Worm (Caenorhabditis elegans): Measurements from ENCODE around the gene nra-4.

ce11 chrV:1061295-1061694 lies 12.9 kb upstream of the nra-4 start, which contains the start of gene rnst-2:
- no peak for TF ChIP-seq athp-1 (tag; optimal IDR thresholded peaks at IDR 0.05)
- no peak for TF ChIP-seq cebp-2 (GFP tag; IDR thresholded peaks at IDR 0.05)
- TF ChIP-seq unc-62 (GFP tag; optimal IDR thresholded peaks at IDR 0.05): no peak
- TF ChIP-seq cebp-1 (GFP tag; IDR thresholded peaks at IDR 0.05): no peak
- no peak for TF ChIP-seq cebp-1 (tag; optimal IDR thresholded peaks at IDR 0.05)
- no peak for TF ChIP-seq F49E8.2 (tag; optimal IDR thresholded peaks at IDR 0.05; ENCODE audit: insufficient read depth)
- no peak for TF ChIP-seq sea-2 (GFP tag; IDR thresholded peaks at IDR 0.05)
- TF ChIP-seq rcor-1 (GFP tag; IDR thresholded peaks at IDR 0.05): no peak
- no peak for TF ChIP-seq sdz-38 (tag; optimal IDR thresholded peaks at IDR 0.05)

All from whole organism, young adult.